Worm (Caenorhabditis elegans): Measurements from ENCODE around the gene R01E6.2.

R01E6.2 gene

DNA sequence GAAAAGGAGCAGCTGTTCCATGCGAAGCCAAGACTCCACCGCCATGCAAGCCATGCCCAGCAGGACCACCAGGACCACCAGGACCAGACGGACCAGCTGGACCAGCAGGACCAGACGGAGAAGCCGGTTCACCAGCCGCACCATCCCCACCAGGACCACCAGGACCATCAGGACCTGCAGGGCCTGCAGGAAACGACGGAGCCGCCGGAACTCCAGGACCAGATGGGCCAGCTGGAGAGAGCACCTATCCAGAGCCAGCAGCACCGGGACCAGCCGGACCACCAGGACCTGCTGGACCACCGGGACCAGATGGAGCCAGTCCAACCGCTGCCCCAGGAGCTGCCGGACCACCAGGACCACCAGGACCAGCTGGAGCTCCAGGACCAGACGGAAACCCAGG is 25.6 kb upstream of the R01E6.2 start:
- TF ChIP-seq flh-1 (GFP tag; optimal IDR thresholded peaks at IDR 0.05), result no peak
- TF ChIP-seq tbx-8 (GFP tag; optimal IDR thresholded peaks at IDR 0.05), result no peak

DNA sequence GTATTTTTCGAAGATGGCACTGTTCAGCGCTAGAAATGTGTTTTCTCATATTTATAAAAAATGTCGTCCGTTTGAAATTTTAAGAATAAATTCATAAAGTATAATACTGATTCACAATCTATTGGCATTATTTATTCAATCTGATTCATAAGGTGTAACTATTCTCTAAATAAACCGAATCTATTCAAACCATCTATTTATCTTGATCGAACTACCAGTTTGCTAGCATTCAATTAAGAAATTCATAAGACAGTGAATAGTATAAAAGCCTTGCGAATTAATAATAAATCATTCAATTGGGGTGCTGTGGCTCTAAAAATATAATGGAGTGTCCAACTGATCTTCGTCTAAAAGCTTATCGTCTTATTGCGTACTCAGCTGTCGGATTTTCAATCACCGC is 24.8 kb upstream of the R01E6.2 start, which contains the start of gene col-44:
Gene col-44, plus strand, starts transcription at position 301 of the 400 bp plus-strand sequence.
- TF ChIP-seq mep-1 (tag; optimal IDR thresholded peaks at IDR 0.05) (no peak), mab-5 (tag; optimal IDR thresholded peaks at IDR 0.05) (no peak), flh-1 (GFP tag; optimal IDR thresholded peaks at IDR 0.05) (no peak), bed-3 (GFP tag; optimal IDR thresholded peaks at IDR 0.05) (no peak), mls-2 (tag; optimal IDR thresholded peaks at IDR 0.05) (no peak), lin-13 (tag; optimal IDR thresholded peaks at IDR 0.05) (no peak), hlh-1 (tag; optimal IDR thresholded peaks at IDR 0.05) (no peak), blmp-1 (tag; optimal IDR thresholded peaks at IDR 0.05) (no peak), sem-2 (GFP tag; optimal IDR thresholded peaks at IDR 0.05) (no peak), drap-1 (GFP tag; optimal IDR thresholded peaks at IDR 0.05) (no peak), ztf-11 (tag; optimal IDR thresholded peaks at IDR 0.05) (no peak), nhr-237 (tag; optimal IDR thresholded peaks at IDR 0.05) (no peak), ham-2 (GFP tag; optimal IDR thresholded peaks at IDR 0.05) (no peak), ces-1 (GFP tag; optimal IDR thresholded peaks at IDR 0.05) (no peak), ceh-39 (tag; optimal IDR thresholded peaks at IDR 0.05) (no peak), pha-4 (tag; optimal IDR thresholded peaks at IDR 0.05) (no peak)

DNA sequence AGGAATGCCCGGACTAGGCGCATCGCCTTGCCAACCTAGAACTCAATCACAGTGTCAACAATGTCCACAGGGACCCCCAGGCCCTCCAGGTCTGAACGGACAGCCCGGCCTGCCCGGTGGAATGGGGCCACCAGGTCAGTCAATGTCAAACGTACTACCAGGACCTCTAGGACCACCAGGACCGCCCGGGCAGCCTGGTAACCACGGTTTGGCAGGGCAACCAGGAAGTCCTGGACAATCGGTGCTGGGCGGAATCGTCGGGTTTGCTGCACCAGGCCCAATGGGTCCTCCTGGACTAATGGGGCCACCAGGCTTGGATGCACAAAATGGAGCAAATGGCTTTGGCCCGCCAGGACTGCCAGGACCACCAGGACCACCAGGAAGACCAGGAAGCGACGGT is 24.4 kb upstream of the R01E6.2 start:
- TF ChIP-seq mls-2 (tag; optimal IDR thresholded peaks at IDR 0.05) (no peak), cnd-1 (tag; optimal IDR thresholded peaks at IDR 0.05) (no peak), sem-2 (GFP tag; optimal IDR thresholded peaks at IDR 0.05) (no peak), zip-8 (tag; optimal IDR thresholded peaks at IDR 0.05) (no peak), flh-1 (GFP tag; optimal IDR thresholded peaks at IDR 0.05) (no peak), nhr-2 (tag; optimal IDR thresholded peaks at IDR 0.05) (no peak), mep-1 (tag; optimal IDR thresholded peaks at IDR 0.05) (no peak), mab-5 (tag; optimal IDR thresholded peaks at IDR 0.05) (no peak), lsy-2 (tag; optimal IDR thresholded peaks at IDR 0.05) (no peak), blmp-1 (tag; optimal IDR thresholded peaks at IDR 0.05) (no peak), ceh-43 (GFP tag; optimal IDR thresholded peaks at IDR 0.05) (no peak), tbx-8 (GFP tag; optimal IDR thresholded peaks at IDR 0.05) (no peak), bed-3 (GFP tag; optimal IDR thresholded peaks at IDR 0.05) (no peak), sptf-1 (tag; optimal IDR thresholded peaks at IDR 0.05) (no peak), unc-62 (GFP tag; optimal IDR thresholded peaks at IDR 0.05) (no peak), ztf-11 (tag; optimal IDR thresholded peaks at IDR 0.05) (no peak), elt-3 (tag; optimal IDR thresholded peaks at IDR 0.05) (no peak), ham-2 (GFP tag; optimal IDR thresholded peaks at IDR 0.05) (no peak), elt-1 (tag; optimal IDR thresholded peaks at IDR 0.05; ENCODE audit: borderline replicate concordance, insufficient read depth) (no peak), nhr-12 (tag; optimal IDR thresholded peaks at IDR 0.05) (no peak)

DNA sequence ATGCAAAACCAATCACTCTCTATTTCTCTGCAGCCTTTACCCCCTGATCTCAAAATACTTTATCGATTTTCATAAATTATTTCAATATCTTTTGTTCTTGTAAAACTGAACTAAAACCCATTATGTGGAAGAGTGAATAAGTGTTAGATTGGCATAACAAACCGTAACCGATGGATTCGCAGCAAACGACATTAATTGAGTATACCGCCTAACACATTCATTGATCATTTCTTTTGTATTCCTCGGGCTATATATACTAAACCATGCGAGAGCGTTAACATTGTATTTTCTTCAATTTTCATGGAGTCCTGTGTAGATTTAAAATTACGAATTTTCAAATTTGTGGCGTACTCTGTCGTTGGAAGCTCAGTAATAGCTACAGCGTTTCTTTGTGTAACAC is 23.4 kb upstream of the R01E6.2 start, which contains the start of gene col-9:
Gene col-9, plus strand, starts transcription at position 301 of the 400 bp plus-strand sequence.
- no peak for TF ChIP-seq cnd-1 (tag; optimal IDR thresholded peaks at IDR 0.05)
- no peak for TF ChIP-seq unc-62 (GFP tag; optimal IDR thresholded peaks at IDR 0.05)
- TF ChIP-seq lin-32 (GFP tag; optimal IDR thresholded peaks at IDR 0.05), result no peak
- TF ChIP-seq ceh-43 (GFP tag; optimal IDR thresholded peaks at IDR 0.05), result no peak
- TF ChIP-seq lsy-2 (tag; optimal IDR thresholded peaks at IDR 0.05), result no peak
- no peak for TF ChIP-seq ztf-11 (tag; optimal IDR thresholded peaks at IDR 0.05)
- TF ChIP-seq unc-39 (tag; optimal IDR thresholded peaks at IDR 0.05), result no peak
- no peak for TF ChIP-seq bed-3 (GFP tag; optimal IDR thresholded peaks at IDR 0.05)
- TF ChIP-seq nhr-237 (tag; optimal IDR thresholded peaks at IDR 0.05), result no peak
- TF ChIP-seq pha-4 (tag; optimal IDR thresholded peaks at IDR 0.05), result no peak
- TF ChIP-seq snpc-4 (tag; optimal IDR thresholded peaks at IDR 0.05), result no peak
- no peak for TF ChIP-seq mep-1 (tag; optimal IDR thresholded peaks at IDR 0.05)
- no peak for TF ChIP-seq elt-3 (tag; optimal IDR thresholded peaks at IDR 0.05)
- no peak for TF ChIP-seq sptf-1 (tag; optimal IDR thresholded peaks at IDR 0.05)
- no peak for TF ChIP-seq mls-2 (tag; optimal IDR thresholded peaks at IDR 0.05)
- TF ChIP-seq flh-1 (GFP tag; optimal IDR thresholded peaks at IDR 0.05), result no peak
- no peak for TF ChIP-seq ces-1 (GFP tag; optimal IDR thresholded peaks at IDR 0.05)

DNA sequence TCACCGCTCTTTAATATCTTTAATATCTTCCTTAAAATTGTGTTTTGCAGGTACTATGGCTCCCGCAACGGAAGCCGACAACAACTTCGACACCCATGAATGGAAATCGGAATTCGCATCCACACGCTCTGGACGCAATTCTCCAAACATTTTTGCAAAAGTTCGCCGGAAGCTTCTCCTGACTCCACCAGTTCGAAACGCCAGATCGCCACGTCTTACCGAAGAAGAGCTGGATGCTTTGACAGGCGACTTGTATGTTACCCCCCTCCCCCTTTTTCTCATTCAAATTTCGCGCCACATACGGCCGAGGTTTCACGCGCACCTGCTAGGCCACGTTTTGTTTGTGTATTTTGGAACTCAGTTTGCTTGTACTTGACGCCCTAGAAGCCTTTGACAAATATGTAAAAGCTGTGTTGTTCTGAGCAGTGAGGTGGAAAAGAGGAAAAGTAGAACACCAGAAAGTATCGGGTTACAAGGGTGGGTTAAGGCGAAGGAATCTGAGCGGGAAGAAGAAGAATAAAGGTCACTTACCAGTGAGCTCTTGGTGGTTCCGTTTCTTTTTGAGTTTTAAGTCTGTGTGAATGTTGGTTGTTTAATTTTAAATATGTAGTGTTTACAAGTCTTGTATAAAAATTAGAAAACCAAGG is 18.5 kb upstream of the R01E6.2 start, which contains the start of gene unc-84:
Gene unc-84, plus strand, starts transcription at position 51 of the 647 bp plus-strand sequence.
- peak; percentile 37 for TF ChIP-seq sptf-1 (tag; optimal IDR thresholded peaks at IDR 0.05)
- no peak for TF ChIP-seq pha-4 (tag; optimal IDR thresholded peaks at IDR 0.05)
